Worm (Caenorhabditis elegans) whole organism, L3 larva: ENCODE results near the gene B0554.4.

Experiments
- ama-1 ChIP-seq: fragments of 150-350 bp; optimal IDR thresholded peaks from 2 replicates; lab custom pipeline; 2018
- skn-1 ChIP-seq: fragments of 150-350 bp; optimal IDR thresholded peaks from 2 replicates; lab custom pipeline; 2014; ENCODE audit warnings: missing biosample characterization, missing genetic modification characterization
- snpc-4 ChIP-seq: fragments of 150-350 bp; optimal IDR thresholded peaks from 2 replicates; lab custom pipeline; 2014; ENCODE audit warnings: missing biosample characterization, missing genetic modification characterization
- unc-62 ChIP-seq: fragments of 150-350 bp; sonication (generic microtip); optimal IDR thresholded peaks from 4 replicates; lab custom pipeline; 2014; ENCODE audit warnings: missing biosample characterization, missing genetic modification reagents, missing genetic modification characterization
- ztf-11 ChIP-seq: fragments of 150-350 bp; optimal IDR thresholded peaks from 2 replicates; lab custom pipeline; 2014; ENCODE audit warnings: missing biosample characterization, missing genetic modification characterization

DNA sequence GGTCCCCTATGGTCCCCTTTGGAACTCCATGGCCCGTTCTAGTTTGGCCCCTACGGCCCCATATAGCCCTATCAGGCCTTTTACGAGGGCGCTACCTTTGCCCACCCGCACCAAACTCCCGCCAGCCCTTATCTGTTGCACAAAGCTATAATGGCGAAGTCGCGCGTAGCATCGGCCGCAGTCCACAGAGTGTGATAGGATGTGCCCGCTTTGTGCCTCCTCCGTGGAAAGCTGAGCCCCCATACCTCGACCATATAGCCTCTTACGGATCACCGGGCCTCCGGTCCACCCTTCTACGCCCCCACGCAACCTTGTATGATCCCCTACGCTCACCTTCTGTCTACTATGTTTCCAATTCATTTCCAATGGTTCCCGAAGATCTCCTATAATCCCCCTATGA, 18.0 kb downstream of the B0554.4 start:
- TF ChIP-seq ama-1 (no peak), skn-1 (tag; lab: Kevin White, UChicago) (no peak), snpc-4 (tag; lab: Kevin White, UChicago) (no peak), unc-62 (GFP tag; lab: Kevin White, UChicago) (no peak), ztf-11 (tag; lab: Kevin White, UChicago) (no peak)
